Worm (Caenorhabditis elegans) whole organism, L1 larva: Measurements from ENCODE around the gene Y55F3BR.10.

Source experiments
- C16A3.4 ChIP-seq: fragments of 150-350 bp; optimal IDR thresholded peaks from 2 replicates; lab custom pipeline; 2014; ENCODE audit warnings: missing biosample characterization, missing genetic modification characterization
- aly-2 ChIP-seq: fragments of 150-350 bp; optimal IDR thresholded peaks from 2 replicates; lab custom pipeline; 2014; ENCODE audit warnings: missing biosample characterization, missing genetic modification characterization
- ces-1 ChIP-seq: fragments of 150-350 bp; optimal IDR thresholded peaks from 2 replicates; lab custom pipeline; 2014; ENCODE audit warnings: missing biosample characterization, missing genetic modification reagents, missing genetic modification characterization
- efl-3 ChIP-seq: fragments of 200-800 bp; sonication (Bioruptor generic); optimal IDR thresholded peaks from 2 replicates; lab custom pipeline; 2018; ENCODE audit warnings: mild to moderate bottlenecking, missing genetic modification characterization, missing compliant biosample characterization
- fkh-10 ChIP-seq: sonication (generic microtip); optimal IDR thresholded peaks from 2 replicates; lab custom pipeline; 2017; ENCODE audit warnings: missing biosample characterization, missing genetic modification reagents, missing genetic modification characterization
- fos-1 ChIP-seq: fragments of 150-350 bp; optimal IDR thresholded peaks from 2 replicates; lab custom pipeline; 2014; ENCODE audit warnings: missing biosample characterization, missing genetic modification characterization
- hlh-17 ChIP-seq: fragments of 200-800 bp; sonication (Bioruptor generic); optimal IDR thresholded peaks from 2 replicates; lab custom pipeline; 2018; ENCODE audit warnings: missing genetic modification characterization, mild to moderate bottlenecking, missing compliant biosample characterization, moderate library complexity, borderline replicate concordance
- isw-1 ChIP-seq: fragments of 200-800 bp; sonication (Bioruptor generic); IDR thresholded peaks from 2 replicates; pipeline ENCODE4 v1.3.6; 2022; ENCODE audit warnings: missing genetic modification characterization, missing compliant biosample characterization
- lin-13 ChIP-seq: fragments of 150-350 bp; optimal IDR thresholded peaks from 2 replicates; lab custom pipeline; 2014; ENCODE audit warnings: missing biosample characterization, missing genetic modification reagents, missing genetic modification characterization
- lir-3 ChIP-seq: sonication (generic microtip); optimal IDR thresholded peaks from 2 replicates; lab custom pipeline; 2016; ENCODE audit warnings: mild to moderate bottlenecking, missing genetic modification characterization, moderate library complexity, missing compliant biosample characterization; ENCODE audit not compliant: poor library complexity
- mef-2 ChIP-seq: fragments of 150-350 bp; optimal IDR thresholded peaks from 2 replicates; lab custom pipeline; 2014; ENCODE audit warnings: missing biosample characterization, missing genetic modification characterization
- nhr-11 ChIP-seq: fragments of 150-350 bp; optimal IDR thresholded peaks from 2 replicates; lab custom pipeline; 2014; ENCODE audit warnings: missing biosample characterization, missing genetic modification characterization
- nhr-19 ChIP-seq: fragments of 200-800 bp; sonication (Bioruptor generic); conservative IDR thresholded peaks from 2 replicates; pipeline ENCODE4 v1.3.6; 2022; ENCODE audit warnings: missing genetic modification characterization, missing compliant biosample characterization
- nhr-71 ChIP-seq: sonication (generic microtip); optimal IDR thresholded peaks from 2 replicates; lab custom pipeline; 2016; ENCODE audit warnings: mild to moderate bottlenecking, missing genetic modification characterization, moderate library complexity, missing compliant biosample characterization
- nhr-76 ChIP-seq: sonication (generic microtip); optimal IDR thresholded peaks from 2 replicates; lab custom pipeline; 2017; ENCODE audit warnings: missing biosample characterization, missing genetic modification characterization
- sup-37 ChIP-seq: fragments of 200-800 bp; sonication (Bioruptor generic); optimal IDR thresholded peaks from 2 replicates; lab custom pipeline; 2018; ENCODE audit warnings: mild to moderate bottlenecking, missing genetic modification characterization, missing compliant biosample characterization
- unc-30 ChIP-seq: sonication (generic microtip); optimal IDR thresholded peaks from 2 replicates; lab custom pipeline; 2017; ENCODE audit warnings: missing biosample characterization, missing genetic modification characterization
- vab-15 ChIP-seq: sonication (generic microtip); optimal IDR thresholded peaks from 2 replicates; lab custom pipeline; 2017; ENCODE audit warnings: missing genotype, mild to moderate bottlenecking, missing genetic modification characterization, missing compliant biosample characterization

Gene Y55F3BR.10

ce11 chrIV:878634-879033, 46.4 kb downstream of the Y55F3BR.10 start:
- TF ChIP-seq nhr-76 (tag; lab: Kevin White, UChicago) (no peak), aly-2 (no peak), mef-2 (no peak), vab-15 (tag; lab: Kevin White, UChicago) (no peak), C16A3.4 (no peak), lin-13 (GFP tag; lab: Kevin White, UChicago) (no peak), nhr-71 (no peak), ces-1 (GFP tag; lab: Kevin White, UChicago) (no peak), nhr-19 (GFP tag; lab: Robert Waterston, UW) (no peak), isw-1 (no peak), fkh-10 (no peak), hlh-17 (no peak), unc-30 (tag; lab: Kevin White, UChicago) (no peak), efl-3 (GFP tag; lab: Kevin White, UChicago) (no peak), lir-3 (tag; lab: Kevin White, UChicago) (no peak), sup-37 (no peak), nhr-11 (tag; lab: Kevin White, UChicago) (no peak), fos-1 (tag; lab: Kevin White, UChicago) (no peak)
